Fruit fly (Drosophila melanogaster): ENCODE data around the gene CG13481.

DNA sequence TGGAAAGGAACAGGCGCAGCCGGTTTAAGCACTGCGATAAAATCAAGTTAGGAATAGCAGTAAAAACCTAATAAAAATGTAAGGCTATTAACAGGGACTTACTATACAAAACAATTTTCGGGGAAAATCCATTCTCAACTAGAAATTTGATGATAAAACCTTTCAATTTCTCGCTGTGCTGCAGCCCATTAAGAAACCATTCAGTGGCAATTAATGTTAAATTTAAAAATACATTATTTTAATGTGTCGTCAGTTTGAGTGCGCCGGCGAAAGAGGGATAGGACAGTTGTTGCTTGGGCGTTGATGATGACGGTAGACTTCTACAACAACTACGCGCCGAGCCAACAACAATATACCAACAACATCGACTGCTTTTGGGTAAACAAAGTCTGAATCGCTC, 50.3 kb downstream of the CG13481 start:
- TF ChIP-seq ttk (optimal IDR thresholded peaks at IDR 0.05) (no peak), insv (optimal IDR thresholded peaks at IDR 0.05) (no peak)

Measured in Kc167 (cell line).